Fruit fly (Drosophila melanogaster): ENCODE measurements around the gene RpS21.
A peak's percentile ranks its signal among the peaks of the same experiment; 100 is the strongest.

The RpS21 gene

DNA sequence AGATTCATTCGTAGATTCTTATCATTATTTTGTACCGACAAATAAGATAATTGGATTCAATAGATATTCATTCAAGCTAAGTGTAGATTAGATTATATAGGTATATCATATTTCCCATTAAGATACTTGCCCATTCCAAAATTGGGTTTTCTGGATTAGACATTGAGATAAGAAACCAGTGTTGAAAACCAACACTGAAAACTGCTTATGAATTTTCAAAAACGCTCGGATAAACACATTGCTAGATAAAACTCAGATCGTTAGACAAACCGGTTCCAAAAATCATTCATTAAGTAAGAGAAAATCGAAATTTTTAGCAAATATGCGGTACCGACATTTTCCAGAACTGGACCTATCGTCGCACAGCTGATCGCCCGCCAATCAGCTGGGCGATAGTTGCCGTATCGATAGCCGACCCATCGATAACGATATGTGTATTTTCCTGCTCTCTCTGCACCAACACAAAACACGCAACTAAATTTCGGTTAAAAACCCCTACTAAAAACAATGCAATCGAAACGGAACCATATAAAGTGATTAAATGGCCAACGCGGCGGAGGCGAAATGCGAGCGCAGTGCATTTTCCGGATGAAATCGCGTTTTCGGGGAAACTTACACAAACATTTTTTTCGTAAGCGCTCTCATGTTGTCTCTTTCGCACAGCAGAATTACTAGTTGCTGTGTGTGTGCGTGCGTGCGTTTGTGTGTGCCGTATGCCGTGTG is 29.8 kb downstream of the RpS21 start, which contains the start of the genes NTPase and lilli (continued):
- TF ChIP-seq CG14014 (GFP tag; IDR thresholded peaks at IDR 0.05): peak; percentile 44; the same call in 1 of the 2 replicates
- no peak for TF ChIP-seq Nf-YB (GFP tag; optimal IDR thresholded peaks at IDR 0.05)
- peak; percentile 99 for TF ChIP-seq CG8290 (GFP tag; optimal IDR thresholded peaks at IDR 0.05)
- TF ChIP-seq CG8290 (tag; optimal IDR thresholded peaks at IDR 0.05): peak; percentile 96 to 100
- peak; percentile 72 for TF ChIP-seq CG4854 (GFP tag; optimal IDR thresholded peaks at IDR 0.05)
- no peak for TF ChIP-seq pros (GFP tag; optimal IDR thresholded peaks at IDR 0.05)
- peak; percentile 96 for TF ChIP-seq Med (GFP tag)
- TF ChIP-seq CG4707 (GFP tag; optimal IDR thresholded peaks at IDR 0.05): no peak
- TF ChIP-seq CG6765 (GFP tag; optimal IDR thresholded peaks at IDR 0.05): no peak
- peak; percentile 74 for TF ChIP-seq CG7786 (GFP tag; optimal IDR thresholded peaks at IDR 0.05)
- peak; percentile 44 for TF ChIP-seq CG11085 (GFP tag; IDR thresholded peaks at IDR 0.05)
- peak; percentile 73 for TF ChIP-seq corto (GFP tag; optimal IDR thresholded peaks at IDR 0.05)
- no peak for TF ChIP-seq Lim3 (GFP tag; IDR thresholded peaks at IDR 0.05)
- TF ChIP-seq CG3281 (GFP tag; optimal IDR thresholded peaks at IDR 0.05): no peak
- peak; percentile 36 for TF ChIP-seq tx (GFP tag; optimal IDR thresholded peaks at IDR 0.05)
- TF ChIP-seq CG4730 (GFP tag; IDR thresholded peaks at IDR 0.05): no peak
- peak; percentile 86 for TF ChIP-seq D (optimal IDR thresholded peaks at IDR 0.05)
- no peak for TF ChIP-seq D (GFP tag; optimal IDR thresholded peaks at IDR 0.05)
- TF ChIP-seq CG10959 (GFP tag; IDR thresholded peaks at IDR 0.05): peak; percentile 31; the same call in 1 of the 2 replicates
- TF ChIP-seq fd102C (GFP tag; optimal IDR thresholded peaks at IDR 0.05): no peak
- TF ChIP-seq eve (GFP tag; optimal IDR thresholded peaks at IDR 0.05): peak in 1 of 2 experiments; percentile 29
- no peak for TF ChIP-seq Gsc (GFP tag; IDR thresholded peaks at IDR 0.05)
- TF ChIP-seq pum (GFP tag; optimal IDR thresholded peaks at IDR 0.05): peak; percentile 55
- TF ChIP-seq sqz (GFP tag; optimal IDR thresholded peaks at IDR 0.05): peak; percentile 96
- TF ChIP-seq CG3065 (GFP tag; optimal IDR thresholded peaks at IDR 0.05): peak; percentile 22
- TF ChIP-seq CG31441 (GFP tag; IDR thresholded peaks at IDR 0.05): peak; percentile 21; the same call in 1 of the 2 replicates
- peak; percentile 76 for TF ChIP-seq Rfx (GFP tag; IDR thresholded peaks at IDR 0.05)
- peak; percentile 39 for TF ChIP-seq sd (tag; optimal IDR thresholded peaks at IDR 0.05)
- TF ChIP-seq CG18011 (GFP tag; optimal IDR thresholded peaks at IDR 0.05): peak; percentile 33
- TF ChIP-seq CG13775 (GFP tag; optimal IDR thresholded peaks at IDR 0.05): peak; percentile 71
- peak; percentile 50 for TF ChIP-seq CG1602 (GFP tag; optimal IDR thresholded peaks at IDR 0.05)
- no peak for TF ChIP-seq org-1 (GFP tag; optimal IDR thresholded peaks at IDR 0.05)
- peak; percentile 55 for TF ChIP-seq gem (tag; optimal IDR thresholded peaks at IDR 0.05)
- TF ChIP-seq CG9876 (GFP tag; optimal IDR thresholded peaks at IDR 0.05): peak; percentile 66
- no peak for TF ChIP-seq CG7987 (GFP tag; optimal IDR thresholded peaks at IDR 0.05)
- no peak for TF ChIP-seq CG4282 (GFP tag; optimal IDR thresholded peaks at IDR 0.05)
- TF ChIP-seq B-H2 (GFP tag; optimal IDR thresholded peaks at IDR 0.05): no peak
- no peak for TF ChIP-seq CG14050 (GFP tag; IDR thresholded peaks at IDR 0.05)
- no peak for TF ChIP-seq tap (tag; optimal IDR thresholded peaks at IDR 0.05)
- TF ChIP-seq cg (GFP tag; optimal IDR thresholded peaks at IDR 0.05): peak; percentile 100
- TF ChIP-seq stc (GFP tag; IDR thresholded peaks at IDR 0.05): 0 out of 2 replicates have a peak, but pooled peaks have one; percentile 16
- peak; percentile 30 for TF ChIP-seq CG30431 (GFP tag; optimal IDR thresholded peaks at IDR 0.05)
- peak; percentile 64 for TF ChIP-seq pb (GFP tag; optimal IDR thresholded peaks at IDR 0.05)
- peak; percentile 56 for TF ChIP-seq ssp (GFP tag; IDR thresholded peaks at IDR 0.05)
- TF ChIP-seq Jarid2 (GFP tag; optimal IDR thresholded peaks at IDR 0.05): peak; percentile 19
- no peak for TF ChIP-seq CG10147 (GFP tag; optimal IDR thresholded peaks at IDR 0.05)
- TF ChIP-seq btn (GFP tag; optimal IDR thresholded peaks at IDR 0.05): peak; percentile 49
- TF ChIP-seq CG10543 (GFP tag; optimal IDR thresholded peaks at IDR 0.05): no peak
- TF ChIP-seq CG13287 (GFP tag; IDR thresholded peaks at IDR 0.05; ENCODE audit: partially characterized antibody): peak; percentile 92
- peak; percentile 22 for TF ChIP-seq CG10462 (GFP tag; optimal IDR thresholded peaks at IDR 0.05)

All from whole organism, embryonic.